Worm (Caenorhabditis elegans) whole organism, L3 larva: ENCODE data around the gene Y97E10AR.1.

Experiments
- R02D3.7 ChIP-seq: fragments of 150-350 bp; optimal IDR thresholded peaks from 2 replicates; lab custom pipeline; 2014; ENCODE audit warnings: missing biosample characterization, missing genetic modification characterization
- egl-27 ChIP-seq: sonication (generic microtip); optimal IDR thresholded peaks from 4 replicates; lab custom pipeline; 2017; ENCODE audit warnings: missing biosample characterization, missing genetic modification reagents, missing genetic modification characterization

ce11 chrV:8019783-8020182, 18.5 kb downstream of the Y97E10AR.1 start:
- TF ChIP-seq egl-27 (no peak), R02D3.7 (tag; lab: Kevin White, UChicago) (no peak)
